Fruit fly (Drosophila melanogaster) whole organism, embryonic: ENCODE measurements around the gene CG32276.

Experiments
- Atf-2 ChIP-seq: fragments of 200-800 bp; sonication (Bioruptor generic); optimal IDR thresholded peaks from 2 replicates; lab custom pipeline; 2016; ENCODE audit warnings: missing biosample characterization, missing genetic modification characterization
- Bdp1 ChIP-seq: fragments of 200-800 bp; sonication (Bioruptor generic); optimal IDR thresholded peaks from 3 replicates; lab custom pipeline; 2016; ENCODE audit warnings: missing biosample characterization, missing genetic modification characterization
- CG10654 ChIP-seq: fragments of 200-800 bp; sonication (Bioruptor generic); optimal IDR thresholded peaks from 2 replicates; lab custom pipeline; 2016; ENCODE audit warnings: missing biosample characterization, missing genetic modification characterization
- CG11247 ChIP-seq: fragments of 200-800 bp; sonication (Bioruptor generic); IDR thresholded peaks from 2 replicates; pipeline ENCODE4 v1.3.6; 2022; ENCODE audit warnings: missing biosample characterization, missing genetic modification characterization
- CG11560 ChIP-seq: fragments of 200-800 bp; sonication (Bioruptor generic); IDR thresholded peaks from 3 replicates; pipeline ENCODE4 v1.3.6; 2022; ENCODE audit warnings: missing biosample characterization, missing genetic modification characterization
- CG15269 ChIP-seq: fragments of 200-800 bp; sonication (Bioruptor generic); optimal IDR thresholded peaks from 2 replicates; lab custom pipeline; 2018; ENCODE audit warnings: missing biosample characterization, mild to moderate bottlenecking, missing genetic modification characterization, moderate library complexity
- CG1603 ChIP-seq: fragments of 200-800 bp; sonication (Bioruptor generic); optimal IDR thresholded peaks from 2 replicates; lab custom pipeline; 2019; ENCODE audit warnings: missing biosample characterization, mild to moderate bottlenecking, missing genetic modification characterization, moderate library complexity
- CG1647 ChIP-seq: fragments of 200-800 bp; sonication (Bioruptor generic); optimal IDR thresholded peaks from 3 replicates; lab custom pipeline; 2016; ENCODE audit warnings: missing biosample characterization, missing genetic modification characterization
- CG17186 ChIP-seq: fragments of 200-800 bp; sonication (Bioruptor generic); optimal IDR thresholded peaks from 3 replicates; lab custom pipeline; 2017; ENCODE audit warnings: missing biosample characterization, missing genetic modification reagents, missing genetic modification characterization
- CG18599 ChIP-seq: fragments of 200-800 bp; sonication (Bioruptor generic); optimal IDR thresholded peaks from 3 replicates; lab custom pipeline; 2017; ENCODE audit warnings: missing biosample characterization, missing genetic modification characterization, mild to moderate bottlenecking, moderate library complexity, missing genetic modification reagents
- CG2120 ChIP-seq: fragments of 200-800 bp; sonication (Bioruptor generic); optimal IDR thresholded peaks from 3 replicates; lab custom pipeline; 2016; ENCODE audit warnings: missing biosample characterization, missing genetic modification characterization
- CG3838 ChIP-seq: fragments of 200-800 bp; sonication (Bioruptor generic); optimal IDR thresholded peaks from 3 replicates; lab custom pipeline; 2016; ENCODE audit warnings: missing biosample characterization, missing genetic modification characterization
- CG42726 ChIP-seq: fragments of 200-800 bp; sonication (Bioruptor generic); IDR thresholded peaks from 2 replicates; pipeline ENCODE4 v1.3.6; 2022; ENCODE audit warnings: missing biosample characterization, missing genetic modification characterization; ENCODE audit not compliant: partially characterized antibody
- CG4360 ChIP-seq: fragments of 200-800 bp; sonication (Bioruptor generic); IDR thresholded peaks from 2 replicates; pipeline ENCODE4 v1.3.6; 2022; ENCODE audit warnings: missing biosample characterization, missing genetic modification characterization
- CG4404 ChIP-seq: fragments of 200-800 bp; sonication (Bioruptor generic); IDR thresholded peaks from 2 replicates; pipeline ENCODE4 v1.3.6; 2022; ENCODE audit warnings: missing biosample characterization, missing genetic modification characterization
- CG6175 ChIP-seq: fragments of 200-800 bp; sonication (Bioruptor generic); IDR thresholded peaks from 3 replicates; pipeline ENCODE4 v1.3.6; 2022; ENCODE audit warnings: missing biosample characterization, missing genetic modification characterization
- CG6654 ChIP-seq: fragments of 200-800 bp; sonication (Bioruptor generic); optimal IDR thresholded peaks from 2 replicates; lab custom pipeline; 2017; ENCODE audit warnings: missing biosample characterization, mild to moderate bottlenecking, missing genetic modification characterization
- CG6683 ChIP-seq: fragments of 200-800 bp; sonication (Bioruptor generic); optimal IDR thresholded peaks from 2 replicates; lab custom pipeline; 2017; ENCODE audit warnings: missing biosample characterization, mild to moderate bottlenecking, missing genetic modification characterization, missing genetic modification reagents
- CG9215 ChIP-seq: fragments of 200-800 bp; sonication (Bioruptor generic); IDR thresholded peaks from 2 replicates; pipeline ENCODE4 v1.3.6; 2022; ENCODE audit warnings: missing biosample characterization, missing genetic modification characterization
- CG9876 ChIP-seq: fragments of 200-800 bp; sonication (Bioruptor generic); optimal IDR thresholded peaks from 2 replicates; lab custom pipeline; 2016; ENCODE audit warnings: missing biosample characterization, missing genetic modification characterization
- Dek ChIP-seq: fragments of 200-800 bp; sonication (Bioruptor generic); optimal IDR thresholded peaks from 3 replicates; lab custom pipeline; 2019; ENCODE audit warnings: missing biosample characterization, mild to moderate bottlenecking, missing genetic modification characterization, moderate library complexity
- E2f2 ChIP-seq: fragments of 200-800 bp; sonication (Bioruptor generic); IDR thresholded peaks from 2 replicates; pipeline ENCODE4 v1.3.6; 2022; ENCODE audit warnings: missing biosample characterization, missing genetic modification characterization
- H15 ChIP-seq: fragments of 200-800 bp; sonication (Bioruptor generic); IDR thresholded peaks from 3 replicates; pipeline ENCODE4 v1.3.6; 2022; ENCODE audit warnings: missing biosample characterization, missing genetic modification characterization
- Hr51 ChIP-seq, 2 experiments: fragments of 200-800 bp; sonication (Bioruptor generic); optimal IDR thresholded peaks; 2 replicates in 1 of 2; 3 replicates in 1 of 2; lab custom pipeline; 2016 to 2018; ENCODE audit warnings: missing biosample characterization in 2 of 2, missing genetic modification characterization in 2 of 2, mild to moderate bottlenecking in 1 of 2, moderate library complexity in 1 of 2
- Jarid2 ChIP-seq: fragments of 200-800 bp; sonication (Bioruptor generic); optimal IDR thresholded peaks from 3 replicates; lab custom pipeline; 2017; ENCODE audit warnings: mild to moderate bottlenecking, missing biosample characterization, missing genetic modification reagents, missing genetic modification characterization
- Oli ChIP-seq: fragments of 200-800 bp; sonication (Bioruptor generic); optimal IDR thresholded peaks from 2 replicates; lab custom pipeline; 2018; ENCODE audit warnings: missing biosample characterization, mild to moderate bottlenecking, missing genetic modification characterization, moderate library complexity
- Scr ChIP-seq: fragments of 200-800 bp; sonication (Bioruptor generic); IDR thresholded peaks from 2 replicates; pipeline ENCODE4 v1.3.6; 2022; ENCODE audit warnings: missing biosample characterization, missing genetic modification characterization; ENCODE audit not compliant: partially characterized antibody
- Sry-β ChIP-seq: fragments of 200-800 bp; sonication (Bioruptor generic); optimal IDR thresholded peaks from 2 replicates; lab custom pipeline; 2018; ENCODE audit warnings: missing biosample characterization, mild to moderate bottlenecking, missing genetic modification characterization, moderate library complexity
- Stat92E ChIP-seq, 3 experiments: fragments of >200 bp in 2 of 3; fragments of 200-800 bp in 1 of 3; sonication (Bioruptor generic) in 1 of 3; optimal IDR thresholded peaks; 2 replicates each; lab custom pipeline; 2017 to 2019; ENCODE audit warnings: missing biosample characterization in 3 of 3, missing genetic modification characterization in 3 of 3, mild to moderate bottlenecking in 1 of 3, moderate library complexity in 1 of 3
- ash1 ChIP-seq: fragments of 200-800 bp; sonication (Bioruptor generic); optimal IDR thresholded peaks from 2 replicates; lab custom pipeline; 2018; ENCODE audit warnings: missing biosample characterization, mild to moderate bottlenecking, missing genetic modification characterization
- chif ChIP-seq, 2 experiments: fragments of 200-800 bp; sonication (Bioruptor generic); optimal IDR thresholded peaks; 3 replicates each; lab custom pipeline; 2016; ENCODE audit warnings: missing biosample characterization in 2 of 2, missing genetic modification characterization in 2 of 2
- crol ChIP-seq: fragments of 200-800 bp; sonication (Bioruptor generic); IDR thresholded peaks from 2 replicates; pipeline ENCODE4 v1.3.6; 2022; ENCODE audit warnings: missing biosample characterization, missing genetic modification characterization
- crp ChIP-seq, 2 experiments: fragments of 200-800 bp; sonication (Bioruptor generic); optimal IDR thresholded peaks; 2 replicates in 1 of 2; 3 replicates in 1 of 2; lab custom pipeline; 2017; ENCODE audit warnings: missing biosample characterization in 2 of 2, missing genetic modification characterization in 2 of 2, mild to moderate bottlenecking in 1 of 2, moderate library complexity in 1 of 2
- cwo ChIP-seq: fragments of 200-800 bp; sonication (Bioruptor generic); optimal IDR thresholded peaks from 3 replicates; lab custom pipeline; 2017; ENCODE audit warnings: missing biosample characterization, missing genetic modification characterization, mild to moderate bottlenecking, moderate library complexity, missing genetic modification reagents
- dmrt99B ChIP-seq: fragments of 200-800 bp; sonication (Bioruptor generic); optimal IDR thresholded peaks from 2 replicates; lab custom pipeline; 2018; ENCODE audit warnings: missing biosample characterization, mild to moderate bottlenecking, missing genetic modification characterization, moderate library complexity
- ewg ChIP-seq: fragments of 200-800 bp; sonication (Bioruptor generic); optimal IDR thresholded peaks from 3 replicates; lab custom pipeline; 2017; ENCODE audit warnings: mild to moderate bottlenecking, missing biosample characterization, missing genetic modification reagents, missing genetic modification characterization
- fd3F ChIP-seq: fragments of 200-800 bp; sonication (Bioruptor generic); optimal IDR thresholded peaks from 2 replicates; lab custom pipeline; 2018; ENCODE audit warnings: missing biosample characterization, mild to moderate bottlenecking, missing genetic modification characterization, moderate library complexity
- fd64A ChIP-seq: fragments of 200-800 bp; sonication (Bioruptor generic); optimal IDR thresholded peaks from 3 replicates; lab custom pipeline; 2018; ENCODE audit warnings: missing biosample characterization, mild to moderate bottlenecking, missing genetic modification characterization
- fru ChIP-seq: fragments of >200 bp; optimal IDR thresholded peaks from 2 replicates; lab custom pipeline; 2017
- ind ChIP-seq: fragments of 200-800 bp; sonication (Bioruptor generic); optimal IDR thresholded peaks from 3 replicates; lab custom pipeline; 2016; ENCODE audit warnings: missing biosample characterization, missing genetic modification characterization
- kah ChIP-seq: fragments of 200-800 bp; sonication (Bioruptor generic); optimal IDR thresholded peaks from 2 replicates; lab custom pipeline; 2018; ENCODE audit warnings: missing biosample characterization, mild to moderate bottlenecking, missing genetic modification characterization
- ken ChIP-seq: fragments of 200-800 bp; sonication (Bioruptor generic); IDR thresholded peaks from 3 replicates; pipeline ENCODE4 v1.3.6; 2022; ENCODE audit warnings: missing biosample characterization, missing genetic modification characterization
- nerfin-1 ChIP-seq: fragments of 200-800 bp; sonication (Bioruptor generic); optimal IDR thresholded peaks from 3 replicates; lab custom pipeline; 2019; ENCODE audit warnings: missing biosample characterization, mild to moderate bottlenecking, missing genetic modification characterization, moderate library complexity
- run ChIP-seq: fragments of 200-800 bp; sonication (Bioruptor generic); optimal IDR thresholded peaks from 3 replicates; lab custom pipeline; 2018; ENCODE audit warnings: missing biosample characterization, mild to moderate bottlenecking, missing genetic modification characterization
- sd ChIP-seq: fragments of 200-800 bp; sonication (Bioruptor generic); optimal IDR thresholded peaks from 3 replicates; lab custom pipeline; 2018; ENCODE audit warnings: missing biosample characterization, mild to moderate bottlenecking, missing genetic modification characterization, moderate library complexity
- shn ChIP-seq: fragments of 200-800 bp; sonication (Bioruptor generic); optimal IDR thresholded peaks from 3 replicates; lab custom pipeline; 2016; ENCODE audit warnings: missing biosample characterization, missing genetic modification characterization
- ssp ChIP-seq: fragments of 200-800 bp; sonication (Bioruptor generic); IDR thresholded peaks from 2 replicates; pipeline ENCODE4 v1.3.6; 2022; ENCODE audit warnings: missing biosample characterization, missing genetic modification characterization

The CG32276 gene

dm6 chr3L:3198447-3199402 is at the start of gene CG32276, which contains the start of gene gry (continued):
- peak; percentile 54 for TF ChIP-seq Oli (tag; lab: Kevin White, UChicago)
- peak; percentile 46 for TF ChIP-seq ssp
- peak; percentile 53 for TF ChIP-seq CG3838 (GFP tag; lab: Kevin White, UChicago)
- peak; percentile 79 for TF ChIP-seq CG1647 (GFP tag; lab: Kevin White, UChicago)
- peak; percentile 81 for TF ChIP-seq CG17186 (GFP tag; lab: Kevin White, UChicago)
- peak; percentile 90 for TF ChIP-seq CG2120 (GFP tag; lab: Kevin White, UChicago)
- peak; percentile 87 for TF ChIP-seq Sry-β
- TF ChIP-seq crol (GFP tag; lab: Robert Waterston, UW): no peak
- no peak for TF ChIP-seq sd (tag; lab: Kevin White, UChicago)
- TF ChIP-seq CG4360 (GFP tag; lab: Robert Waterston, UW): peak; percentile 55; the same call in 1 of the 2 replicates
- TF ChIP-seq nerfin-1: peak; percentile 53
- TF ChIP-seq CG6175 (GFP tag; lab: Robert Waterston, UW): 0 out of 3 replicates have a peak, but pooled peaks have one; percentile 12
- TF ChIP-seq H15: peak; percentile 63; the same call in 2 of the 3 replicates
- TF ChIP-seq CG15269 (tag; lab: Kevin White, UChicago): no peak
- TF ChIP-seq Bdp1 (GFP tag; lab: Kevin White, UChicago): peak; percentile 65
- TF ChIP-seq ash1 (GFP tag; lab: Kevin White, UChicago): no peak
- TF ChIP-seq ken (GFP tag; lab: Robert Waterston, UW): peak; percentile 54; the same call in 1 of the 3 replicates
- TF ChIP-seq E2f2 (GFP tag; lab: Robert Waterston, UW): peak; percentile 53
- TF ChIP-seq CG1603 (tag; lab: Kevin White, UChicago): peak; percentile 86
- TF ChIP-seq cwo (GFP tag; lab: Kevin White, UChicago): peak; percentile 61
- peak; percentile 54 to 71 for TF ChIP-seq chif (GFP tag; optimal IDR thresholded peaks at IDR 0.05; lab: Kevin White, UChicago)
- TF ChIP-seq fru (lab: Kevin White, UChicago): no peak
- peak in 1 of 3 experiments; percentile 54 for TF ChIP-seq Stat92E (GFP tag; optimal IDR thresholded peaks at IDR 0.05; lab: Kevin White, UChicago)
- TF ChIP-seq fd3F (GFP tag; lab: Kevin White, UChicago): peak; percentile 53
- TF ChIP-seq CG11560: no peak
- no peak for TF ChIP-seq dmrt99B (tag; lab: Kevin White, UChicago)
- TF ChIP-seq fd64A (GFP tag; lab: Kevin White, UChicago): no peak
- TF ChIP-seq CG11247 (GFP tag; lab: Robert Waterston, UW): peak; percentile 54
- TF ChIP-seq CG6654 (GFP tag; lab: Kevin White, UChicago): no peak
- peak; percentile 64 for TF ChIP-seq CG9215 (GFP tag; lab: Robert Waterston, UW)
- TF ChIP-seq Dek (tag; lab: Kevin White, UChicago): peak; percentile 73
- peak in 1 of 2 experiments; percentile 60 for TF ChIP-seq crp (GFP tag; optimal IDR thresholded peaks at IDR 0.05; lab: Kevin White, UChicago)
- TF ChIP-seq Atf-2 (GFP tag; lab: Kevin White, UChicago): peak; percentile 81
- TF ChIP-seq CG10654: no peak
- TF ChIP-seq shn (GFP tag; lab: Kevin White, UChicago): peak; percentile 65
- TF ChIP-seq Scr: peak; percentile 53
- TF ChIP-seq Hr51 (GFP tag; optimal IDR thresholded peaks at IDR 0.05; lab: Kevin White, UChicago): peak in 1 of 2 experiments; percentile 78
- no peak for TF ChIP-seq run (tag; lab: Kevin White, UChicago)
- peak; percentile 33; the same call in 1 of the 2 replicates for TF ChIP-seq CG4404
- TF ChIP-seq ind: peak; percentile 81
- peak; percentile 55 for TF ChIP-seq CG9876 (GFP tag; lab: Kevin White, UChicago)
- TF ChIP-seq kah (GFP tag; lab: Kevin White, UChicago): no peak
- TF ChIP-seq CG6683 (GFP tag; lab: Kevin White, UChicago): peak; percentile 41
- peak; percentile 72 for TF ChIP-seq ewg (GFP tag; lab: Kevin White, UChicago)
- peak; percentile 87 for TF ChIP-seq CG18599 (GFP tag; lab: Kevin White, UChicago)
- peak; percentile 50 for TF ChIP-seq Jarid2
- TF ChIP-seq CG42726 (GFP tag; lab: Robert Waterston, UW): no peak
